Fruit fly (Drosophila melanogaster): Measurements from ENCODE around the gene BoYb.

BoYb gene

DNA sequence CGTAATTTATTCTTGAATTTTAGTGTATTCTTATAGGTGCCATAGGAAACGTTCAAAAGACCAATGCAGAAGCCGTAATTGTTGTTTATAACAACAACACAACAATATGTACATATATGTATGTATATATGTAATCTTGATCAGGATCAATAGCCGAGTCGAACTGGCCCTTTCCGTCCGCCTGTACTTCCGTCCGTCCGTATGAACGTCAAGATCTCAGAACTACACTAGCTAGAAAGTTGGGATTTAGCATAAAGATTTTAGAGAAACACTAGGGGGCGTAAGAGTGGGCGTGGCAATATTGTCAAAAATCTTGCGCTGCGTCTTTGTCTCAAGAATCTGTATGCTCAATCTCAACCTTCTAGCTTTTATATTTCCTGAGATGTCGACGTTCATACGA is 17.2 kb upstream of the BoYb start:
- TF ChIP-seq CG15710 (tag; optimal IDR thresholded peaks at IDR 0.05) = no peak

dm6 chr3L:22885843-22886242 is 15.9 kb upstream of the BoYb start:
- TF ChIP-seq Snoo (tag; optimal IDR thresholded peaks at IDR 0.05) (no peak), CG8159 (tag; optimal IDR thresholded peaks at IDR 0.05) (no peak), CG8301 (tag; optimal IDR thresholded peaks at IDR 0.05) (no peak), fd96Ca (GFP tag; IDR thresholded peaks at IDR 0.05) (no peak), CG13204 (GFP tag; optimal IDR thresholded peaks at IDR 0.05) (no peak), rn (GFP tag; IDR thresholded peaks at IDR 0.05) (no peak), CG12605 (GFP tag; IDR thresholded peaks at IDR 0.05) (no peak), CG14655 (GFP tag; optimal IDR thresholded peaks at IDR 0.05) (no peak), gl (tag; optimal IDR thresholded peaks at IDR 0.05) (no peak)

DNA sequence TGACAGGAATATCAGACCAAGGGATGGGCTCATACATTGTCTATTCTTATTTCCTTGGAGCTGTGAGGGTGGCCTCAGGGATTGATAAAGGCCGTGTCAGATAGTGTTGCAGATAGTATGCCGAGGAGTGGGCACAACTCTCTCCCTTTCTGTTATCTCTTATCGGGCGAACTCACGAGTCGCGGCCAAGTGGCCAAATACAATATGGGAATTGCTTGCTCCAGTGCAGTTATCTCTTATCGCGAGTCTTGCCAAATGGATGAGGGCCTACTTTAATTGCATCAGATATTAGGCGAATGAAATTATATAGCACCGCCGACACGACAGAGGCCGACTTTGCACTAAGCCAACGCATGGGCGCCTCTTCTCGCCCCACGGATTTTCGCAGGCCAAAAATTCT is 14.8 kb upstream of the BoYb start:
- TF ChIP-seq EcR (GFP tag; optimal IDR thresholded peaks at IDR 0.05) (peak; percentile 47), Pif1B (GFP tag; optimal IDR thresholded peaks at IDR 0.05) (no peak)

DNA sequence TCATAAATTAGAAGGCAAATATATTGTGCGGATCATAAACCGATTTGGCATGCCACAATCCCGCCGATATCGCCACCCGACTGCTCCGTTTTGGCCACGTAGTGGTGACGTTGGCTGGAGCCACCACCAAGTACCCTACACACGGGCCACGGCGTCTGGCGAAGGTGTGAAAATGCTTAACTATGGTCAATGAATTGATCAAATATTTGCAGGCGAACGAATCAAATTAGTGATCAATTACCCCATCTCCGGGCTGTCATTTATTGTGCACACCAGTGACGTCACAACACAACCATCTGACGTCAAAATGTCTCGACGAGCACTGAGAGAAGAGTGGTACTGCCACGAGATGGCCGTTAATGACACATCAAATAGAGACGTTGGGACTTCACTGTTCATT is 14.0 kb upstream of the BoYb start:
- TF ChIP-seq CG14655 (GFP tag; optimal IDR thresholded peaks at IDR 0.05) = no peak
- no peak for TF ChIP-seq CG12605 (GFP tag; IDR thresholded peaks at IDR 0.05)
- TF ChIP-seq gl (tag; optimal IDR thresholded peaks at IDR 0.05) = no peak
- TF ChIP-seq CG17806 (tag; optimal IDR thresholded peaks at IDR 0.05) = no peak
- no peak for TF ChIP-seq CG13204 (GFP tag; optimal IDR thresholded peaks at IDR 0.05)

- TF ChIP-seq Pif1B (GFP tag; optimal IDR thresholded peaks at IDR 0.05) = no peak
- TF ChIP-seq CG15710 (tag; optimal IDR thresholded peaks at IDR 0.05) = no peak
- TF ChIP-seq CG17806 (tag; optimal IDR thresholded peaks at IDR 0.05) = no peak
- TF ChIP-seq CG32121 (GFP tag; IDR thresholded peaks at IDR 0.05) = no peak
- no peak for TF ChIP-seq Snoo (tag; optimal IDR thresholded peaks at IDR 0.05)
- no peak for TF ChIP-seq CG8159 (tag; optimal IDR thresholded peaks at IDR 0.05)
Observed at dm6 chr3L:22888591-22889258, 13.0 kb upstream of the BoYb start.

dm6 chr3L:22890024-22890423 is 11.7 kb upstream of the BoYb start:
- TF ChIP-seq CG10348 (GFP tag; IDR thresholded peaks at IDR 0.05) (no peak), Pif1A (GFP tag; optimal IDR thresholded peaks at IDR 0.05) (no peak), Snoo (tag; optimal IDR thresholded peaks at IDR 0.05) (no peak), EcR (GFP tag; optimal IDR thresholded peaks at IDR 0.05) (no peak), CG15710 (tag; optimal IDR thresholded peaks at IDR 0.05) (no peak), CG14655 (GFP tag; optimal IDR thresholded peaks at IDR 0.05) (no peak), CG8301 (tag; optimal IDR thresholded peaks at IDR 0.05) (no peak), fd96Ca (GFP tag; IDR thresholded peaks at IDR 0.05) (no peak), D1 (tag; optimal IDR thresholded peaks at IDR 0.05) (no peak), rn (GFP tag; IDR thresholded peaks at IDR 0.05) (no peak)

DNA sequence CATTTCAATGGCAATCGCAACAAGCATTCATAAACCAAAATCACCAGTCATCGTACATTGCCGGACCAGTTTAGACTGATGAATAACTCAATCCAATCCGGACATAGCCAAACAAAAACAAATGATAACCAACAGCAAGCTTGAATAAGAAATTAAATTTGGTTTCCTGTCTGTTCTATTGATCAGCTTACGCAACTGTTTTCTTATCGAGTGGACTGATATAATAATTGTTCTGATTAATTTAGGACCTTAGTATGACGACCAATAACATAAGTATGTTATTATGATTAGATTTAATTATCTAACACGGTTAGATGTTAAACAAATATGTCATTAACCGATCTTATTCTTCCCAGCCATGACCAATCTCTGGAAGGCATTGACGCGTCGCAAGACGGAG is 10.7 kb upstream of the BoYb start:
- no peak for TF ChIP-seq CG15710 (tag; optimal IDR thresholded peaks at IDR 0.05)
- TF ChIP-seq CG34367 (tag; optimal IDR thresholded peaks at IDR 0.05) = no peak
- no peak for TF ChIP-seq CG8301 (tag; optimal IDR thresholded peaks at IDR 0.05)

DNA sequence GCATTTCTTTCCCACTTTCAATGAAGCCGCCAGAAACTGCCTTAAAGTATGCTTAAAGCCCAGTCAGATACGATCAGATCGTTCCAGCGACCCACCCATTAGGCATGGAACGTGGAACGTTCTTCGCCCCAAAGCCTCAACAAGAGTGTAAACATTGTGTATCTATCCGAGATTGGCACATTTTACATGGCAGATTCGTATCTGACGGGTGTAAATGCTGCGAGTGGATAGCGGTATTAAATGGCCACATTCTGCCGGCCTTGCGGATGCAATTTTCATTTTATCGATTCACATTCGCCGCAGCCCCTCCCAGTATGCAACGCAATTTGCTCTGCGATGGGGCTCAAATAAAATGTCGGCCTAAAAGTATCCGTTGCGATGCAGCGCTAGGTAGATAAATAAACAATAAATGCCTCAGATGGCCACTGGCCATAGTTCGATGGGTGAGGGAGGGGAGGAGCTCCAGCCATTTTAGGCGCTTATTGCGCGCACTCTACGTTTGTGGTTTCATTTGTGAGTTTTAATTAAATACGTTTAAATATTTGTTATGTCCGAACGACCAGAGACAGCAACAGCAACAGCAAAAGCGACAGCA is 6.9 kb upstream of the BoYb start:
- no peak for TF ChIP-seq Ets98B (GFP tag; IDR thresholded peaks at IDR 0.05)
- TF ChIP-seq CG9948 (tag; optimal IDR thresholded peaks at IDR 0.05) = no peak
- no peak for TF ChIP-seq CG13204 (GFP tag; optimal IDR thresholded peaks at IDR 0.05)
- peak; percentile 15 for TF ChIP-seq D1 (tag; optimal IDR thresholded peaks at IDR 0.05)
- TF ChIP-seq CG15710 (tag; optimal IDR thresholded peaks at IDR 0.05) = no peak
- no peak for TF ChIP-seq fd96Ca (GFP tag; IDR thresholded peaks at IDR 0.05)

dm6 chr3L:22898444-22898843 is 3.3 kb upstream of the BoYb start, which contains the start of gene CG11131:
TSS of gene CG11131 (plus strand) at chr3L:22898744.
- TF ChIP-seq Snoo (tag; optimal IDR thresholded peaks at IDR 0.05) = no peak
- TF ChIP-seq CG10348 (GFP tag; IDR thresholded peaks at IDR 0.05) = no peak
- no peak for TF ChIP-seq CG34367 (tag; optimal IDR thresholded peaks at IDR 0.05)
- no peak for TF ChIP-seq EcR (GFP tag; optimal IDR thresholded peaks at IDR 0.05)
- TF ChIP-seq rn (GFP tag; IDR thresholded peaks at IDR 0.05) = no peak
- no peak for TF ChIP-seq CG12605 (GFP tag; IDR thresholded peaks at IDR 0.05)
- TF ChIP-seq CG14655 (GFP tag; optimal IDR thresholded peaks at IDR 0.05) = no peak
- TF ChIP-seq Pif1A (GFP tag; optimal IDR thresholded peaks at IDR 0.05) = no peak
- no peak for TF ChIP-seq Pif1B (GFP tag; optimal IDR thresholded peaks at IDR 0.05)
- no peak for TF ChIP-seq fd96Ca (GFP tag; IDR thresholded peaks at IDR 0.05)
- TF ChIP-seq CG9948 (tag; optimal IDR thresholded peaks at IDR 0.05) = no peak
- TF ChIP-seq CG8159 (tag; optimal IDR thresholded peaks at IDR 0.05) = no peak

Data from whole organism, pupa.